Worm (Caenorhabditis elegans): ENCODE results near the gene hlh-8.
A peak's percentile ranks its signal among the peaks of the same experiment; 100 is the strongest.

Gene hlh-8

DNA sequence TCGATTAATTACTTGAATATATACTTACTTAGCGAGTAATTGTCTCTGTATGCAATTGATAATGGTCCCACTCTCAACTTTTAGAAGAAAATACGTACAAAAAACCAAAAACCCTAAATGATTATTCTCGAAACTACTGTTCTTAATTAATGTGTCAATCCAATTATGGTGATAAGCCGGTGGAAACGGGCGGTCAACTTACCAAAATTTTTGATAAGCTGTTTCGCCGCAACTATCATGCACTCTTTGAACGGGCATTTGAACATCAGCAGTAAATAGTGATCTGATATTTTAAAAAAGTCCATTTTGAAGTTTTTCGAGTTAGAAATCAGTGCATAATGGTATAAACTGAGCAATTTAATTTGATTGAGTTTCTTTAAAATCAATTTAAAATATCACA is 37.9 kb upstream of the hlh-8 start:
- TF ChIP-seq nhr-71 (tag; optimal IDR thresholded peaks at IDR 0.05), result no peak
- no peak for TF ChIP-seq lin-15B (tag; optimal IDR thresholded peaks at IDR 0.05)
- no peak for TF ChIP-seq dsc-1 (tag; optimal IDR thresholded peaks at IDR 0.05)
- no peak for TF ChIP-seq mab-9 (GFP tag; IDR thresholded peaks at IDR 0.05)
- TF ChIP-seq unc-86 (tag; optimal IDR thresholded peaks at IDR 0.05), result no peak
- no peak for TF ChIP-seq egl-13 (tag; optimal IDR thresholded peaks at IDR 0.05)
- TF ChIP-seq blmp-1 (tag; optimal IDR thresholded peaks at IDR 0.05), result no peak
- no peak for TF ChIP-seq nhr-85 (tag)
- no peak for TF ChIP-seq nhr-19 (GFP tag; conservative IDR thresholded peaks at IDR 0.05)
- TF ChIP-seq hlh-4 (tag; optimal IDR thresholded peaks at IDR 0.05), result no peak
- TF ChIP-seq ztf-4 (tag; optimal IDR thresholded peaks at IDR 0.05), result no peak
- TF ChIP-seq nhr-90 (tag; optimal IDR thresholded peaks at IDR 0.05; ENCODE audit: poor library complexity), result no peak
- no peak for TF ChIP-seq fkh-8 (tag; optimal IDR thresholded peaks at IDR 0.05)
- TF ChIP-seq nhr-11 (tag; optimal IDR thresholded peaks at IDR 0.05), result no peak

DNA sequence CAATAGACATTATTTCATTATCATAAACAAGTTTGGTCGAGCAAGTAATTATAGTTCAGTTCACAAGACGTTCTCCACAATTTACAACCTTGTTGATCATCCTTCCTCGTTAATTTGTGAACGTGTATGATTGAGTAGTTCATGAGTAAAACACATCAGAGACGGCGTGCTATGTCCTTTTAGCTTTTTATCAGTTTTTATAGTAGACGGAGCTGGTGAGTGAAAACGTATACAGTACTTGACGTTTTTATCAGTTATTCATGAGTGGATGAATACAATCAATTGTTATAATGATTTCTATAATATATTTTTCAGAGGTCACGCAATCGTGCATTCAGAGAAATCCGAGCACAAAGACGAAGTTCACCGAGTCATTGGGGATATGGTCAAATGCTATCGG is 37.4 kb upstream of the hlh-8 start:
- TF ChIP-seq ztf-4 (tag; optimal IDR thresholded peaks at IDR 0.05), result no peak
- no peak for TF ChIP-seq Y116A8C.19 (tag; optimal IDR thresholded peaks at IDR 0.05; ENCODE audit: borderline replicate concordance)
- no peak for TF ChIP-seq mdl-1 (tag; optimal IDR thresholded peaks at IDR 0.05)
- no peak for TF ChIP-seq nhr-28 (tag; optimal IDR thresholded peaks at IDR 0.05)
- TF ChIP-seq lin-15B (tag; optimal IDR thresholded peaks at IDR 0.05), result no peak

DNA sequence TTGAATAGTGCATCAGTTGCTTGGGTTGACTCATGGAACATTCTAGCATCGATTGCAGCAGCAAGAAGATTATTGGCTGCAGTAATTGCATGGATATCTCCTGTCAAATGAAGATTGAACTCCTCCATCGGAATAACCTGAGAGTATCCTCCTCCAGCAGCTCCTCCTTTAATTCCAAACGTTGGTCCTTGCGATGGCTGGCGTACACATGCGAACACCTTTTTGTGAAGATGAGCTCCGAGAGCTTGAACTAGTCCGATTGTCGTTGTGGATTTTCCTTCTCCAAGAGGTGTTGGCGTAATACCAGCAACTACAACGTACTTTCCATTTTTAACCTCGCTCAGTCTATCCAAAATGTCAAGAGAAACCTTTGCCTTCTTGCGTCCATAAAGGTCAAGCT is 33.6 kb upstream of the hlh-8 start:
- no peak for TF ChIP-seq tbx-2 (tag; optimal IDR thresholded peaks at IDR 0.05)
- no peak for TF ChIP-seq Y116A8C.19 (tag; optimal IDR thresholded peaks at IDR 0.05; ENCODE audit: borderline replicate concordance)
- TF ChIP-seq irx-1 (tag; optimal IDR thresholded peaks at IDR 0.05), result no peak
- no peak for TF ChIP-seq isw-1 (GFP tag; IDR thresholded peaks at IDR 0.05)
- TF ChIP-seq nhr-28 (tag; optimal IDR thresholded peaks at IDR 0.05), result no peak
- no peak for TF ChIP-seq fos-1 (tag; optimal IDR thresholded peaks at IDR 0.05)
- no peak for TF ChIP-seq aly-2 (tag; optimal IDR thresholded peaks at IDR 0.05)
- no peak for TF ChIP-seq lsy-2 (tag; optimal IDR thresholded peaks at IDR 0.05)

DNA sequence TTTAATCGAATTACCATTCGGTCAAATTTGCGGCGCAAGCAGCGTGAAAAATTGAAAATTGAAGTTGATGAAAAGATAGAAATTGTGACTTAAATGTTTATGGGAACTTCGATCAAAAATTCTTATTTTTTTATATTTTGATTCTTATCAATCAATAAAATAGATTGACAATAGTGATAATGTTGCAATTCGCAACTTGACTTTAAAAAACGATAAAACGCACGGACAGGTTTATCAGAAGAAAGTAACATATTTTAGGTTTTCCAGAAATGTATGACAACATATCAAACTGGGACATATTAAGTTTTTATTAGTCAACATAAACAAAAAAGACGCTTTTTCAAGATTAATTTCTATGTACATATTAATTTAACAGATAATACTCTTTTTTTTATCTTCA is 32.9 kb upstream of the hlh-8 start:
- TF ChIP-seq nhr-237 (tag; optimal IDR thresholded peaks at IDR 0.05), result no peak
- TF ChIP-seq ama-1 (optimal IDR thresholded peaks at IDR 0.05), result no peak
- TF ChIP-seq nhr-90 (tag; optimal IDR thresholded peaks at IDR 0.05; ENCODE audit: poor library complexity), result no peak
- peak; percentile 2 for TF ChIP-seq egl-13 (tag; optimal IDR thresholded peaks at IDR 0.05)
- TF ChIP-seq elt-2 (tag; optimal IDR thresholded peaks at IDR 0.05), result peak; percentile 28
- peak; percentile 21 for TF ChIP-seq ceh-8 (GFP tag; optimal IDR thresholded peaks at IDR 0.05)

DNA sequence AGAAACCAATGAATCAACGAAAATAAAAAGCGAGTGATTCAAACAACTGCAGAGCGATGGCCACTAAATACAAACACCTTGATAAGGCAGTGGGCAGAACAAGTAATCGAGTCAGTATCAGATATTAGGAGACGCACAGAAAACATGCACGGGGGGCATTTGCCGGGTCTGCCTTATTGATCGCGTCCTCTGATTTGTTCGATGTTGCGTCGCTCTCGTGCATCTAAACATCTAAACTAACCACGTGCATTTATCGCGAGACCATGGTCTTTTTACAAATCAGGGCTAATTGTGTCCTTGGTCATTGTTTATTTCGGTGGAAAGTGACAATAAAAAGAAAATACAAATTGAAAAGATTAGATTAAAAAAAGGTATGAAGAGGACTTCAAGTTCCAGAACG is 32.3 kb upstream of the hlh-8 start, which contains the start of gene K07E3.4:
Gene K07E3.4, minus strand, starts transcription at position 100 of the 400 bp plus-strand sequence.
- TF ChIP-seq hlh-4 (tag; optimal IDR thresholded peaks at IDR 0.05) (no peak), xbp-1 (tag; optimal IDR thresholded peaks at IDR 0.05) (peak; percentile 31), lin-13 (GFP tag; optimal IDR thresholded peaks at IDR 0.05) (peak; percentile 37), tbx-2 (tag; optimal IDR thresholded peaks at IDR 0.05) (peak; percentile 57), pax-3 (tag; optimal IDR thresholded peaks at IDR 0.05) (no peak), blmp-1 (tag; optimal IDR thresholded peaks at IDR 0.05) (peak; percentile 87), nhr-20 (tag; optimal IDR thresholded peaks at IDR 0.05) (peak; percentile 91), unc-30 (tag; optimal IDR thresholded peaks at IDR 0.05) (no peak), swsn-7 (tag; optimal IDR thresholded peaks at IDR 0.05) (peak; percentile 38), hpl-2 (GFP tag; optimal IDR thresholded peaks at IDR 0.05) (no peak), mab-9 (GFP tag; IDR thresholded peaks at IDR 0.05) (no peak), pag-3 (tag; optimal IDR thresholded peaks at IDR 0.05; ENCODE audit: borderline replicate concordance, insufficient read depth) (no peak), fkh-4 (tag; optimal IDR thresholded peaks at IDR 0.05; ENCODE audit: borderline replicate concordance) (no peak), nhr-19 (GFP tag; conservative IDR thresholded peaks at IDR 0.05) (peak; percentile 54), ztf-11 (tag; optimal IDR thresholded peaks at IDR 0.05) (no peak), nhr-28 (tag; optimal IDR thresholded peaks at IDR 0.05) (no peak), alr-1 (tag; optimal IDR thresholded peaks at IDR 0.05; ENCODE audit: borderline replicate concordance) (no peak), egl-13 (tag; optimal IDR thresholded peaks at IDR 0.05) (no peak), irx-1 (tag; optimal IDR thresholded peaks at IDR 0.05) (peak; percentile 38), nhr-85 (tag) (peak; percentile 98), C04F5.9 (tag; optimal IDR thresholded peaks at IDR 0.05) (no peak), tlp-1 (tag; optimal IDR thresholded peaks at IDR 0.05) (no peak), snu-23 (GFP tag; optimal IDR thresholded peaks at IDR 0.05) (peak; percentile 82), ceh-82 (tag; optimal IDR thresholded peaks at IDR 0.05) (no peak), mdl-1 (tag; optimal IDR thresholded peaks at IDR 0.05) (peak in 1 of 2 experiments; percentile 94), ceh-8 (GFP tag; optimal IDR thresholded peaks at IDR 0.05) (no peak), rnt-1 (tag; optimal IDR thresholded peaks at IDR 0.05) (peak; percentile 19), nhr-90 (tag; optimal IDR thresholded peaks at IDR 0.05; ENCODE audit: poor library complexity) (peak; percentile 88), lin-39 (tag; optimal IDR thresholded peaks at IDR 0.05) (no peak)

All from whole organism, L1 larva.